Fruit fly (Drosophila melanogaster) whole organism, wandering third instar larva: Measurements from ENCODE around the gene CG14014.

Source experiments
- CG32264 ChIP-seq: fragments of 200-800 bp; sonication (Bioruptor generic); optimal IDR thresholded peaks from 2 replicates; lab custom pipeline; 2016; ENCODE audit warnings: missing biosample characterization, missing genetic modification characterization
- CG9705 ChIP-seq: fragments of 200-800 bp; sonication (Bioruptor generic); optimal IDR thresholded peaks from 2 replicates; lab custom pipeline; 2018; ENCODE audit warnings: missing biosample characterization, mild to moderate bottlenecking, missing genetic modification characterization
- Dfd ChIP-seq: fragments of >200 bp; optimal IDR thresholded peaks from 2 replicates; lab custom pipeline; 2017; ENCODE audit warnings: missing biosample characterization, missing genetic modification characterization
- Dif ChIP-seq: fragments of 200-275, 200-300 bp; sonication (Bioruptor generic); optimal IDR thresholded peaks from 2 replicates; lab custom pipeline; 2018; ENCODE audit warnings: missing biosample characterization, missing genetic modification characterization; ENCODE audit not compliant: partially characterized antibody
- HLH106 ChIP-seq: fragments of 200-800 bp; optimal IDR thresholded peaks from 3 replicates; lab custom pipeline; 2019; ENCODE audit warnings: missing biosample characterization, mild to moderate bottlenecking, missing genetic modification characterization, moderate library complexity
- Hnf4 ChIP-seq: fragments of 200-800 bp; sonication (Bioruptor generic); optimal IDR thresholded peaks from 2 replicates; lab custom pipeline; 2016; ENCODE audit warnings: missing biosample characterization, mild to moderate bottlenecking, missing genetic modification characterization
- Hr78 ChIP-seq: fragments of >200 bp; optimal IDR thresholded peaks from 2 replicates; lab custom pipeline; 2017; ENCODE audit warnings: missing biosample characterization, missing genetic modification characterization
- Hr83 ChIP-seq: fragments of 200-300 bp; sonication (Bioruptor generic); optimal IDR thresholded peaks from 2 replicates; lab custom pipeline; 2016; ENCODE audit warnings: missing biosample characterization, mild to moderate bottlenecking, missing genetic modification characterization, moderate library complexity; ENCODE audit not compliant: poor library complexity, severe bottlenecking
- Myc ChIP-seq: fragments of >200 bp; optimal IDR thresholded peaks from 2 replicates; lab custom pipeline; 2017
- N ChIP-seq: fragments of >200 bp; optimal IDR thresholded peaks from 2 replicates; lab custom pipeline; 2018; ENCODE audit warnings: missing biosample characterization, missing external identifiers, missing genetic modification characterization
- OdsH ChIP-seq: fragments of 200-800 bp; sonication (Bioruptor generic); optimal IDR thresholded peaks from 2 replicates; lab custom pipeline; 2016; ENCODE audit warnings: missing biosample characterization, mild to moderate bottlenecking, missing genetic modification characterization
- Rel ChIP-seq, 2 experiments: fragments of 200-800 bp; sonication (Bioruptor generic) in 1 of 2; optimal IDR thresholded peaks; 2 replicates in 1 of 2; 3 replicates in 1 of 2; lab custom pipeline; 2016 to 2019; ENCODE audit warnings: mild to moderate bottlenecking in 2 of 2, missing biosample characterization in 2 of 2, missing genetic modification characterization in 2 of 2, moderate library complexity in 1 of 2
- Sp1 ChIP-seq: fragments of 200-800 bp; sonication (Bioruptor generic); optimal IDR thresholded peaks from 3 replicates; lab custom pipeline; 2019; ENCODE audit warnings: missing biosample characterization, mild to moderate bottlenecking, missing genetic modification characterization, moderate library complexity
- Vsx2 ChIP-seq: fragments of 200-300, 225-300 bp; sonication (Bioruptor generic); optimal IDR thresholded peaks from 2 replicates; lab custom pipeline; 2018; ENCODE audit warnings: missing biosample characterization, missing genetic modification characterization; ENCODE audit not compliant: partially characterized antibody
- br ChIP-seq: fragments of 200-800 bp; sonication (Bioruptor generic); optimal IDR thresholded peaks from 2 replicates; lab custom pipeline; 2016; ENCODE audit warnings: missing biosample characterization, missing genetic modification characterization
- brk ChIP-seq: fragments of 200-800 bp; sonication (Bioruptor generic); optimal IDR thresholded peaks from 2 replicates; lab custom pipeline; 2016; ENCODE audit warnings: missing biosample characterization, mild to moderate bottlenecking, missing genetic modification characterization
- dl ChIP-seq, 2 experiments: fragments of 175-275, 200-275 bp in 1 of 2; fragments of 200-275 bp in 1 of 2; sonication (Bioruptor generic); optimal IDR thresholded peaks; lab custom pipeline; 2018; ENCODE audit warnings: mild to moderate bottlenecking in 2 of 2, missing biosample characterization in 2 of 2, missing genetic modification characterization in 2 of 2, moderate library complexity in 2 of 2; ENCODE audit not compliant: partially characterized antibody in 2 of 2, insufficient read depth in 1 of 2
- dmrt93B ChIP-seq: fragments of 200-800 bp; sonication (Bioruptor generic); optimal IDR thresholded peaks from 2 replicates; lab custom pipeline; 2018; ENCODE audit warnings: missing biosample characterization, mild to moderate bottlenecking, missing genetic modification characterization
- dsf ChIP-seq: sonication (Bioruptor generic); optimal IDR thresholded peaks from 2 replicates; lab custom pipeline; 2016; ENCODE audit warnings: missing biosample characterization, missing genetic modification characterization, borderline replicate concordance
- ey ChIP-seq: fragments of 200-800 bp; sonication (Bioruptor generic); optimal IDR thresholded peaks from 2 replicates; lab custom pipeline; 2016; ENCODE audit warnings: missing biosample characterization, missing genetic modification characterization
- foxo ChIP-seq, 2 experiments: fragments of 200-800 bp; sonication (Bioruptor generic); optimal IDR thresholded peaks; 2 replicates in 1 of 2; 3 replicates in 1 of 2; lab custom pipeline; 2016 to 2017; ENCODE audit warnings: missing biosample characterization in 2 of 2, missing genetic modification characterization in 2 of 2
- fru ChIP-seq: fragments of 200-800 bp; sonication (Bioruptor generic); optimal IDR thresholded peaks from 3 replicates; lab custom pipeline; 2016; ENCODE audit warnings: missing biosample characterization, mild to moderate bottlenecking, missing genetic modification characterization
- h ChIP-seq: fragments of 200-800 bp; sonication (Bioruptor generic); optimal IDR thresholded peaks from 3 replicates; lab custom pipeline; 2016; ENCODE audit warnings: missing biosample characterization, mild to moderate bottlenecking, missing genetic modification characterization
- lola ChIP-seq: fragments of >200 bp; optimal IDR thresholded peaks from 2 replicates; lab custom pipeline; 2017; ENCODE audit warnings: missing biosample characterization, missing genetic modification characterization
- pan ChIP-seq: fragments of >200 bp; optimal IDR thresholded peaks from 2 replicates; lab custom pipeline; 2017
- psq ChIP-seq: fragments of 200-800 bp; sonication (Bioruptor generic); optimal IDR thresholded peaks from 3 replicates; lab custom pipeline; 2017; ENCODE audit warnings: missing biosample characterization, mild to moderate bottlenecking, missing genetic modification characterization, moderate library complexity
- rgr ChIP-seq: fragments of 200-800 bp; sonication (Bioruptor generic); optimal IDR thresholded peaks from 3 replicates; lab custom pipeline; 2016; ENCODE audit warnings: missing biosample characterization, mild to moderate bottlenecking, missing genetic modification characterization
- sage ChIP-seq: fragments of 200-800 bp; sonication (Bioruptor generic); optimal IDR thresholded peaks from 2 replicates; lab custom pipeline; 2016; ENCODE audit warnings: missing biosample characterization, mild to moderate bottlenecking, missing genetic modification characterization
- sv ChIP-seq: fragments of 200-800 bp; sonication (Bioruptor generic); optimal IDR thresholded peaks from 3 replicates; lab custom pipeline; 2016; ENCODE audit warnings: missing biosample characterization, missing genetic modification characterization
- tai ChIP-seq: sonication (Bioruptor generic); optimal IDR thresholded peaks from 2 replicates; lab custom pipeline; 2016; ENCODE audit warnings: missing biosample characterization, missing genetic modification characterization
- woc ChIP-seq: sonication (Bioruptor generic); optimal IDR thresholded peaks from 2 replicates; lab custom pipeline; 2016; ENCODE audit warnings: missing biosample characterization, mild to moderate bottlenecking, missing genetic modification characterization

CG14014 gene

DNA sequence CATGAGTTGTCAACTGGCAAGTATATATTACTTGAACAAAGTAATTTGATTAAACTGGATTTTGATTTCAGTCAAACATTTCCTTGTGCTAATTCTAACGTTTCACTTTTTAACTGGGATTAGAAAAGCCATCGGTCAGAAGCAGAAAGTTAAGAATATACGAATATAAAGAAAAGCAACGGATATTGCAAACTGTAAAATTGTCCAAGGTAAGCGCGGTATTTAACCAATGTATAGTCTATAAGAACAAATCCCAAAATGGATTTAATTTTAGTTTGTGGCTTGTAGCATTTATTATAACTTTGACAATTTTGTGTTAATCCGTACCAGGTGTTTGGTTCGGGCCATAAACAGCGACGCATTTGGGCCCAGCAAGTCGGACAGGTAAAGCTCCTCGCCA lies 903 bp upstream of the CG14014 start, which contains the start of gene CG18269:
Gene CG18269 (plus strand): TSS at position 301 of the 400 bp plus-strand sequence.
- TF ChIP-seq Hr78 (no peak), sage (GFP tag; lab: Kevin White, UChicago) (no peak), N (GFP tag; lab: Kevin White, UChicago) (no peak)

dm6 chr2L:5547288-5547777 lies 3.3 kb downstream of the CG14014 start:
- TF ChIP-seq rgr (peak; percentile 67), Dif (GFP tag; lab: Kevin White, UChicago) (peak; percentile 13), tai (GFP tag; lab: Kevin White, UChicago) (no peak)

DNA sequence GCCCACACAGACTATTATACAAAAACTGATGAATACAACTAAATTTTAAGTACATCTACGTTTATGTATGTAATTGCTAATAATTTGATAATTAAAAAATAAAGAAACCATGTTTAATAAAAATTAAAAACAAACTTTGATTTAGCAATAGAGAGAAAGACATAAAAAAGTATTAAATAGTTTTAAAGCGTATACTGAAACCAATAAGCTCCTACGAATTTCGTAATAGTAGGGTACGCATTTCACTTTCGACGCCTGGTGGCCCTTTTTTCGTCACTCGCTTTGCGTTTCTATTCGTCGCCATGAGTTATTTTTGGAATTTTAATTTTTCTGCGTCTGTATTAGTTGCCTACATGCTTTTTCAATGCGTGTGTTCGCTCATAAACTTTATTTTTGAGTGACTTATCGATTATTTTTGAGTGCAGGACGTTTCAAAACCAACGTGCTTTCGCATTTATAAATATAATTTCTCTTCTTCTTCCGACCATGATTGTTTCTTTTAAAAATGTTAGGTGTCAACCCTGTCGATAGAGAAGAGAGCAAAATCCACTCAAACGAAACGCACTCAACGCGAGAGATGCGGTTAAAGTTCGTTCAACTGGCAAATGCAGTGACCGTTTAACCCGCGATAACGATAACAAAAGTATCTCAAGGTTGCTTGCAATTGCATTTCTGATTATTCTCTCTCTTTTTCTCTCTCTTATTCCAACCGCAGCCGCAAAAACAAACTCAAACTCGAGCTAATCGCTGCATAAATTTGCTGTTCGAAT lies 3.9 kb downstream of the CG14014 start, which contains the start of gene Oscillin:
Gene Oscillin (plus strand): TSS at position 569 of the 770 bp plus-strand sequence.
- peak; percentile 26 for TF ChIP-seq br (GFP tag; lab: Kevin White, UChicago)
- TF ChIP-seq OdsH (GFP tag; lab: Kevin White, UChicago): peak; percentile 20
- peak; percentile 48 for TF ChIP-seq fru
- no peak for TF ChIP-seq Dif (GFP tag; lab: Kevin White, UChicago)
- peak; percentile 3 for TF ChIP-seq CG9705 (GFP tag; lab: Kevin White, UChicago)
- peak; percentile 61 for TF ChIP-seq dmrt93B
- peak; percentile 90 for TF ChIP-seq psq (GFP tag; lab: Kevin White, UChicago)
- TF ChIP-seq Sp1 (GFP tag; lab: Kevin White, UChicago): no peak
- TF ChIP-seq Hr78: no peak
- peak; percentile 71 for TF ChIP-seq woc (GFP tag; lab: Kevin White, UChicago)
- TF ChIP-seq foxo (GFP tag; optimal IDR thresholded peaks at IDR 0.05; lab: Kevin White, UChicago): peak in 1 of 2 experiments; percentile 70
- TF ChIP-seq Vsx2: peak; percentile 56
- TF ChIP-seq Hr83 (GFP tag; lab: Kevin White, UChicago): no peak
- TF ChIP-seq ey (GFP tag; lab: Kevin White, UChicago): peak; percentile 28
- TF ChIP-seq HLH106 (tag; lab: Kevin White, UChicago): peak; percentile 76
- TF ChIP-seq pan (lab: Kevin White, UChicago): no peak
- TF ChIP-seq sage (GFP tag; lab: Kevin White, UChicago): peak; percentile 12
- peak; percentile 14 for TF ChIP-seq Hnf4 (GFP tag; lab: Kevin White, UChicago)
- peak; percentile 72 for TF ChIP-seq h
- TF ChIP-seq dsf: no peak
- peak; percentile 78 for TF ChIP-seq sv (GFP tag; lab: Kevin White, UChicago)
- peak in 1 of 2 experiments; percentile 18 for TF ChIP-seq dl (GFP tag; optimal IDR thresholded peaks at IDR 0.05; lab: Kevin White, UChicago; ENCODE audit: insufficient read depth in 1 of 2, partially characterized antibody in 2 of 2)
- TF ChIP-seq brk: peak; percentile 61
- peak; percentile 31 for TF ChIP-seq rgr

dm6 chr2L:5546207-5546517 lies 4.5 kb downstream of the CG14014 start:
- TF ChIP-seq Rel (GFP tag; optimal IDR thresholded peaks at IDR 0.05; lab: Kevin White, UChicago) (no peak), Rel (tag; optimal IDR thresholded peaks at IDR 0.05; lab: Kevin White, UChicago) (peak; percentile 41), ey (GFP tag; lab: Kevin White, UChicago) (no peak)
- TF ChIP-seq, all 38 proteins: peak for 1

dm6 chr2L:5542944-5543515 lies 7.6 kb downstream of the CG14014 start:
- peak; percentile 45 for TF ChIP-seq OdsH (GFP tag; lab: Kevin White, UChicago)
- peak; percentile 37 for TF ChIP-seq HLH106 (tag; lab: Kevin White, UChicago)
- peak; percentile 57 for TF ChIP-seq rgr
- TF ChIP-seq Dif (GFP tag; lab: Kevin White, UChicago): peak; percentile 81
- peak; percentile 77 for TF ChIP-seq psq (GFP tag; lab: Kevin White, UChicago)
- TF ChIP-seq Sp1 (GFP tag; lab: Kevin White, UChicago): peak; percentile 19
- TF ChIP-seq h: peak; percentile 56
- peak; percentile 98 for TF ChIP-seq Dfd (GFP tag; lab: Kevin White, UChicago)
- TF ChIP-seq Rel (GFP tag; optimal IDR thresholded peaks at IDR 0.05; lab: Kevin White, UChicago): no peak
- peak; percentile 3 for TF ChIP-seq Rel (tag; optimal IDR thresholded peaks at IDR 0.05; lab: Kevin White, UChicago)
- no peak for TF ChIP-seq CG32264 (GFP tag; lab: Kevin White, UChicago)
- TF ChIP-seq foxo (GFP tag; optimal IDR thresholded peaks at IDR 0.05; lab: Kevin White, UChicago): peak; percentile 14 to 68
- peak; percentile 40 for TF ChIP-seq ey (GFP tag; lab: Kevin White, UChicago)
- peak; percentile 7 for TF ChIP-seq br (GFP tag; lab: Kevin White, UChicago)
- no peak for TF ChIP-seq Vsx2
- peak in 1 of 2 experiments; percentile 0 for TF ChIP-seq dl (GFP tag; optimal IDR thresholded peaks at IDR 0.05; lab: Kevin White, UChicago; ENCODE audit: insufficient read depth in 1 of 2, partially characterized antibody in 2 of 2)
- peak; percentile 43 for TF ChIP-seq Hr83 (GFP tag; lab: Kevin White, UChicago)
- TF ChIP-seq Myc (lab: Kevin White, UChicago): peak; percentile 4
- no peak for TF ChIP-seq lola
- TF ChIP-seq pan (lab: Kevin White, UChicago): no peak
- TF ChIP-seq sv (GFP tag; lab: Kevin White, UChicago): no peak
- no peak for TF ChIP-seq woc (GFP tag; lab: Kevin White, UChicago)
- TF ChIP-seq, all 38 proteins: peak for 15
